Fruit fly (Drosophila melanogaster): ENCODE measurements around the gene Wdfy2.

Wdfy2 gene

DNA sequence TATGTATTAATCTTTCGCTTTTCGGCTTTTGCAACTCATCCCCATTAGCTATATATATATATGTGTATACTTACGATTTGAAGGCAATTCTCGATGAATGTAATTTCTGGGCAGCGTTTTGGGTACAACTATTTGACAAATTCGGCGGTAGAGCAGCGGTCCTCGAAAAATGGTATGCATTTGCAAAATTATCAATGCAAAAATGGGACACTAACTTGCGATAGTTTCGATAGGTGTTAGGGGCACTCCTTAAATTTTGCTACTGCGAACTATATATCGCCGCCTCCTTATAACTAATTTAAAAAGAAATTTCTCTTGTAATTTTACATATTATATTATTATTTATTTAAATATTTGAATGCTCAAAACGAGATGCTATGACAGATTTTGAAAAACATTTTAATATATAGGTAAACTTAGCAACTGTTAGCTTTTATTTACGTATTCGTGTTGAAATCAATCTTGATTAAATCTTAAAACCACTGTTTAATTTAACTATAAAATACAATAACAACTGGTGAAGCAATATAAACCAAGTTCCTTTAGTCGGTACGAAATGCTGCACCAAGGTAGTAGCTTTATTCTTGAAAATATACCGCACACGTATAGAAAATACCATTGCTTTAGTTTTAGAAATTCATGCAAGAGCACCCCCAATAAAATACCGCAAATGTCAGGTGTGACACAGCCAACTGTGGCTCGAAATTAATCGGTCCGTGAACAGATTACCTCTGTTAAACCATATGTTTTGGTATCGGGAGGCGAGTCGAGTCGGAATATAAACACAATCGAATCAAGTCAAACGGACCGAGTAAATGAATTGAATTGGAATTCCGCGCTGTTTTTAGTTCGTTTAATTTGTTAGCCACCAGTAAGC is 9.6 kb upstream of the Wdfy2 start, which contains the start of the genes CG5355 and Klp31E:
TSS of gene CG5355 (minus strand) at position 213 of the 877 bp plus-strand sequence.
TSS of gene Klp31E (plus strand) at position 767 of the 877 bp plus-strand sequence.
- TF ChIP-seq br (GFP tag; optimal IDR thresholded peaks at IDR 0.05), result no peak
- TF ChIP-seq Rel (GFP tag; optimal IDR thresholded peaks at IDR 0.05), result no peak
- TF ChIP-seq Rel (tag; optimal IDR thresholded peaks at IDR 0.05), result no peak
- peak; percentile 49 for TF ChIP-seq Hr83 (GFP tag; optimal IDR thresholded peaks at IDR 0.05; ENCODE audit: poor library complexity, severe bottlenecking)
- no peak for TF ChIP-seq Vsx2 (GFP tag; optimal IDR thresholded peaks at IDR 0.05; ENCODE audit: partially characterized antibody)
- peak; percentile 53 for TF ChIP-seq woc (GFP tag; optimal IDR thresholded peaks at IDR 0.05)
- no peak for TF ChIP-seq dsf (GFP tag; optimal IDR thresholded peaks at IDR 0.05; ENCODE audit: borderline replicate concordance)
- TF ChIP-seq HLH106 (tag; optimal IDR thresholded peaks at IDR 0.05), result peak; percentile 75
- TF ChIP-seq brk (GFP tag; optimal IDR thresholded peaks at IDR 0.05), result no peak
- TF ChIP-seq OdsH (GFP tag; optimal IDR thresholded peaks at IDR 0.05), result peak; percentile 5
- peak; percentile 5 for TF ChIP-seq tai (GFP tag; optimal IDR thresholded peaks at IDR 0.05)
- TF ChIP-seq Abd-B (GFP tag; optimal IDR thresholded peaks at IDR 0.05), result no peak
- no peak for TF ChIP-seq jim (GFP tag; optimal IDR thresholded peaks at IDR 0.05)
- TF ChIP-seq Mio (GFP tag; optimal IDR thresholded peaks at IDR 0.05), result no peak
- peak; percentile 44 for TF ChIP-seq CG9705 (GFP tag; optimal IDR thresholded peaks at IDR 0.05)
- no peak for TF ChIP-seq fru (GFP tag; optimal IDR thresholded peaks at IDR 0.05)
- no peak for TF ChIP-seq rgr (GFP tag; optimal IDR thresholded peaks at IDR 0.05)
- no peak for TF ChIP-seq foxo (GFP tag; optimal IDR thresholded peaks at IDR 0.05)
- no peak for TF ChIP-seq Hr78 (GFP tag; optimal IDR thresholded peaks at IDR 0.05)
- TF ChIP-seq N (GFP tag; optimal IDR thresholded peaks at IDR 0.05), result no peak
- no peak for TF ChIP-seq pan (optimal IDR thresholded peaks at IDR 0.05)
- no peak for TF ChIP-seq sv (GFP tag; optimal IDR thresholded peaks at IDR 0.05)
- TF ChIP-seq Myc (optimal IDR thresholded peaks at IDR 0.05), result no peak
- no peak for TF ChIP-seq sage (GFP tag; optimal IDR thresholded peaks at IDR 0.05)
- TF ChIP-seq Hnf4 (GFP tag; optimal IDR thresholded peaks at IDR 0.05), result peak; percentile 21
- TF ChIP-seq Sp1 (GFP tag; optimal IDR thresholded peaks at IDR 0.05), result peak; percentile 61
- TF ChIP-seq lola (GFP tag; optimal IDR thresholded peaks at IDR 0.05), result no peak
- no peak for TF ChIP-seq Jra (GFP tag; optimal IDR thresholded peaks at IDR 0.05)
- no peak for TF ChIP-seq dmrt93B (GFP tag; optimal IDR thresholded peaks at IDR 0.05)
- TF ChIP-seq Dif (GFP tag; optimal IDR thresholded peaks at IDR 0.05; ENCODE audit: partially characterized antibody), result no peak
- no peak for TF ChIP-seq Dfd (GFP tag; optimal IDR thresholded peaks at IDR 0.05)
- TF ChIP-seq dl (GFP tag; optimal IDR thresholded peaks at IDR 0.05; ENCODE audit: insufficient read depth in 1 of 2, partially characterized antibody in 2 of 2), result no peak
- peak; percentile 41 for TF ChIP-seq ey (GFP tag; optimal IDR thresholded peaks at IDR 0.05)
- TF ChIP-seq GATAd (GFP tag; optimal IDR thresholded peaks at IDR 0.05), result no peak
- TF ChIP-seq psq (GFP tag; optimal IDR thresholded peaks at IDR 0.05), result peak; percentile 63
- TF ChIP-seq h (GFP tag; optimal IDR thresholded peaks at IDR 0.05), result no peak
- TF ChIP-seq CG32264 (GFP tag; optimal IDR thresholded peaks at IDR 0.05), result peak; percentile 28

DNA sequence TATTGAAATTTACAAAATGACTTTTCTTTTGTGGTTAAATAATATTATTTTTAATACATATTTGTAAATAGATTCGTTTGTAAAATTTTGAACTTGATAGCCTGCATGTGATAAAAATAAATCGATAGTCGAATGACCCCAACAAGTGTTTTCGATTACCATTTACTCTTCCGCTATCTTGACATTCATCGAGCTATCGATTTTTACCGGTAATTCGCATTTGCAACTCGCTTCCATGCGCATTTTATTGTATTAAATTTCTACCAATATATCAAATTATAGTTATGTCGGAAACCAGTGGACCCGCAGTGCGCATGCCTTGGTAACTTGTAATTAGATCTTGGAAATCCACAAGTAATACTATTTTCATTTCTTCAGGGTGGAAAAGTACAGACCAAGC is 4.1 kb upstream of the Wdfy2 start, which contains the start of gene RfC3:
TSS of gene RfC3 (plus strand) at position 210 of the 400 bp plus-strand sequence.
- no peak for TF ChIP-seq br (GFP tag; optimal IDR thresholded peaks at IDR 0.05)
- TF ChIP-seq Hr78 (GFP tag; optimal IDR thresholded peaks at IDR 0.05), result no peak
- no peak for TF ChIP-seq CrebA (GFP tag; optimal IDR thresholded peaks at IDR 0.05; ENCODE audit: borderline replicate concordance)
- TF ChIP-seq foxo (GFP tag; optimal IDR thresholded peaks at IDR 0.05), result no peak
- TF ChIP-seq rgr (GFP tag; optimal IDR thresholded peaks at IDR 0.05), result no peak
- no peak for TF ChIP-seq dsf (GFP tag; optimal IDR thresholded peaks at IDR 0.05; ENCODE audit: borderline replicate concordance)
- no peak for TF ChIP-seq woc (GFP tag; optimal IDR thresholded peaks at IDR 0.05)
- no peak for TF ChIP-seq ey (GFP tag; optimal IDR thresholded peaks at IDR 0.05)
- TF ChIP-seq usp (GFP tag; optimal IDR thresholded peaks at IDR 0.05), result no peak
- no peak for TF ChIP-seq fru (GFP tag; optimal IDR thresholded peaks at IDR 0.05)
- TF ChIP-seq psq (GFP tag; optimal IDR thresholded peaks at IDR 0.05), result no peak
- TF ChIP-seq Dif (GFP tag; optimal IDR thresholded peaks at IDR 0.05; ENCODE audit: partially characterized antibody), result no peak
- TF ChIP-seq CG9705 (GFP tag; optimal IDR thresholded peaks at IDR 0.05), result no peak
- no peak for TF ChIP-seq Hnf4 (GFP tag; optimal IDR thresholded peaks at IDR 0.05)
- TF ChIP-seq CG32264 (GFP tag; optimal IDR thresholded peaks at IDR 0.05), result no peak
- no peak for TF ChIP-seq HLH106 (tag; optimal IDR thresholded peaks at IDR 0.05)
